Fruit fly (Drosophila melanogaster) ovary, adult (tissue): ENCODE results near the gene CG5612.

Source experiments
- CG17801 ChIP-seq: fragments of 200-800 bp; optimal IDR thresholded peaks from 2 replicates; lab custom pipeline; 2019; ENCODE audit warnings: missing biosample characterization, mild to moderate bottlenecking, missing genetic modification characterization, moderate library complexity; ENCODE audit not compliant: partially characterized antibody

Gene CG5612

DNA sequence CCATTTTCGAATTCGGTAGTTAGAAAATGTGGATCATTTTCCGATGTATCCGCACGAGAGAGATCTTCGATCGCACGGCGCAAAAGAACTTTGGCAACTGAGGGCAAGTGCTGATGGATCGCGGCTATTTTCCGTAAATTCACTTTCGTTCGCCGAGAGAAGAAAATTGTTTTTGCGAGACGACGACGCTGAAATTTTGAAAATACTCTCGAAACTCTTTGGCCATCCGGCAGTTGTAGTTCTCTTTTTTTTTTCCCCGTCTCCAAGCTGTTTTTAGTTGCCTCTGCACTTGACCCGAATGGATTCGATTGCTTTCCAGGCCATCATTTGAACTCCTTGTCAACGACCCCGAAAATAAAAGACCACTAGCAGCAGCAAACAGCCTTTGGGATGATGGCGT is at the start of gene CG5612:
Gene CG5612, minus strand, starts transcription at position 101 of the 400 bp plus-strand sequence.
- TF ChIP-seq CG17801, result no peak

DNA sequence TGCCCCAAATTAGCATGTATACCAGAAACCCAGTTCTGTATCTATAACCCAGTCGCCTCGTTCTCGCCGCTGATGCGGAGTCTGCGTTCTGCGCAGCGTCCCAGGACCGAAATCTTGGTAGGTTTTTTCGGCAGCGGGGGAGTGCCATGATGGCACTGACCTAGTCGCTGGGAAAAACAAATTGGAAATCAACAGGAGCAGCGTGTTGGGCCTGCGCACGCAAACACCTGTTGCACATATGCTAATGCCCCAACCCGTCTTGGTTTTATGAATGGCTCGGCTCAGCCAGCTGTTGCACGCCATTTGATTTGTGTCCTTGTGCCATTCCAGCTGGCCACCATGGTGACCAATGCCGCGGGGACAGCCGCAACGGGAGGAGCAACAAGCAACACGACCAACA is 37.0 kb upstream of the CG5612 start:
- TF ChIP-seq CG17801, result no peak

- no peak for TF ChIP-seq CG17801
Observed at dm6 chr3R:27661971-27662489, 36.2 kb upstream of the CG5612 start, which contains the start of gene unc80. Gene unc80, plus strand, starts transcription at chr3R:27662439.

DNA sequence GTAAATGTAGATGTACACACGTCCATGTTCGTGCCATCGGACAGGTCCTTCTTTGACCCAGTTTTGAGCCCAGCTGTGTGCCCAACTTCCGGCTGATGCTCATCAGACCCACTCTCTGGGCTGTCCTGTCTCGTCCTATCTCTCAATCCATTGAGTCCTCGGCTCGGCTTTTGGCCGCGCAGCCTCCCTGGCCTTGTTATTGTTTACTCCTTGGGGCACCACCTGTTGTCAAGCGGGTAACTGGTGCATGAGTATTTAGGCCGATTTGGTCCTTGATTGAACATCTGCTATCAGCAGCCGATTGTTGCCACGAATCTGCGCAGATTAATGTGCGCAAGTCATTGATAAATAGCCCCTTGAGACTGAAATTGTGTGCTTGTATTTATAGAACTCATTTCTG is 35.6 kb upstream of the CG5612 start:
- TF ChIP-seq CG17801, result no peak

DNA sequence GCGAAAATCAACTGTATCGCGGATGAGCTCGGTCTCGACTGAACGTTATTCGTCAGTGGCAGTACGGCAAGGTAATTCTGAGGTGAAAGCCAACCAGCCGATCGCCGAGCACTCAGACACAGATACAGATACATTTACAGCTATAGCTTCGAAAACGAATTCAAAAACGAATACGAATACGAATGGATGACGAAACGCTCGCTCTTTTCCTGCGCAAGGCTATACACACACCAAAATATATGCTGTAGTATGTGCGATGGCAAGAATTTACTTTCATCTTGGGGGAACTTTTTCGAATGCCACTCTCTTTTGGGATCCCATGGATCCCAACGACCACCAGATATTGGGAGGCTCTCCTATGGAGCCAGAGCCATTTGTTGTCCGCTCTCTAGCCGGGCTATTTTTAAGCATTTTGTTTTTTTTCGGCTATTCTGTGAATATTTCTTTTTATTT is 34.3 kb upstream of the CG5612 start, which contains the start of gene Mlc1:
Gene Mlc1, minus strand, starts transcription at position 51 of the 453 bp plus-strand sequence.
- TF ChIP-seq CG17801, result no peak

DNA sequence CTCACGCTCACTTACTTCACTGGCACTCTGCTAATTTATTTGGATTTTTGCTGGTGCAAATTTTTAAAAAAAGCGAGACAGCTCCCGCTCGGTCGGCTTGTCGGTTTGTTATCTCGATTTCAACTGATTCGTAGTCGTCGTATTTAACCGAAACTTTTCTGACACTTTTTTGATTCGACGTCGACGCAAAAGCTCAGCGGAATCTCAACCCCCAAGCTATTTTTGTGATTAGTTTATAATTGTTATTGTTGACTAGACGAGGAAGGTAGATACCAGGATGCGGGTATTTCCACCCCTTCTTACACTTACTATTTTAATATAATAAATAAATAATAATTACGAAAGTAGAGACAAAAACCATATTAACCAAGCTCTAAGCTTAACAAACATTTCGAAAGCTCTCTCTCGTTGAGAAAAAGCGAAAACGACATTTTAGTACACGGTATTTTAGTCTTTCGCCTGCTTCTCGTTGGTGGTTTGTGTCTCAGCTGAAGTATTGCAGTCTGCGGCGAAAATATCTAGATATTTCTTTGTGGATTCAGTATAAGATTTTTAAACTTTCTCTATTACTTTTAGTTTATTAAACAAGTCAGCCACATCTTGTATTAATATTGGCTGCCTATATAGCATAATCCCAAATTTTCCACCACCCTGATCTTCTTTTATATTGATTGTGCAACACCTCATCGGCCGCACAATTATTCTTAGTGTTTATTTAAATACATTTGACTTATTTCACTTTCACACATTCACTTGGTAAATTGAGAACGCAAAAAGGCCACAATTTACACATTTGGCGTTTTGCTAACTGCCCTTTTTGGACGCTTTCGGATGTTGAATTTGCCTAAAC is 31.1 kb upstream of the CG5612 start, which contains the start of gene tau:
Gene tau, minus strand, starts transcription at position 311 of the 850 bp plus-strand sequence.
- TF ChIP-seq CG17801, result no peak

- TF ChIP-seq CG17801, result no peak
Observed at dm6 chr3R:27655109-27655508, 29.3 kb upstream of the CG5612 start.

dm6 chr3R:27652156-27652810 is 26.5 kb upstream of the CG5612 start, which contains the start of gene RpS10a:
Gene RpS10a, plus strand, starts transcription at chr3R:27652760.
- TF ChIP-seq CG17801, result no peak

dm6 chr3R:27651710-27652109 is 25.9 kb upstream of the CG5612 start:
- TF ChIP-seq CG17801, result no peak

DNA sequence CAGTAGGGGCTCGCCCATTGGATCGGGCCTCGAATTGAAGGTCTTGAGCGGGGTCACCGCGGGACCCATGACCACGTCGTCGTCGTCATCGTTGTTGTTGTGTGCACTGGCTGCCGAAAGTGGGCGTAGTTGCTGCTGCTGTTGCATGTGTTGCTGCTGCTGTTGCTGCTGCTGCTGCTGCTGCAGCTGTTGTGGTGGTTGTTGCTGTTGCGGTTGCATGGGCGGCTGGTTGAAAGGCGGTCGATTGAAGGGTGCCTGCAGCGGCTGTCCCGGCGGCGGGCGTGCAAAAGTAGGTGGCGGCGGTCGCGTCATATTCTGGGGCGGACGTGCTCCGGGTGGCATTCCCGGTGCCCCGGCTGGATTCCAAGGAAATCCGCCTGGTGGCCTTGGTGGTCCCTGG is 22.0 kb upstream of the CG5612 start:
- TF ChIP-seq CG17801, result no peak

dm6 chr3R:27643080-27643479 is 17.3 kb upstream of the CG5612 start:
- no peak for TF ChIP-seq CG17801

DNA sequence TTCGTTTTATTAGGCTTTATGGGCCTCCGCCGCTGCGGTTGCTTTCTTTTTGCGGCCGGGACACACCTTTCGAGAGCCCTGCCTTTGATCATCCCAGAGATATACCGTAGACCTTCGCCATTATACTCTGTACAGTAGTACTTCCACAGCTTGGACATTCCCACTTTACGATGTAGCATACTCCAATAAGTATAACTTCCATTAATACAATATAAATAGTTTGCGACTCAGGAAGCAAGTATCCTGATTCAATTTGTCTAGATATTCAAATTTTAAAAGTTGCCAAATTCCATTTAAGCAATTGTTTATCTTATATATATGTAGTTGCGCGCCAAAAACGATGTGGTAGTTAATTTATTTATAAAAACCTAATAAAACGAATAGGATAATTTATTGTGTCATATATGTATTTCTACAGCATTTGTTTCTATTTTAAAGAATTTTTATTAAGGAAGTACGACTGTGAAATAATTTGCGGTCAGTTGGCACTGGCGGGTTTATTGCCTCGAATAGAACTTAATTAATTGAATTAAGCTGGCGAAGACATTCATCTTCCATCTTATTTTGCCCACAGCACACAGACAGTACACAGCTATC is 11.6 kb upstream of the CG5612 start:
- no peak for TF ChIP-seq CG17801

- TF ChIP-seq CG17801, result no peak
Observed at dm6 chr3R:27636720-27637119, 10.9 kb upstream of the CG5612 start.

dm6 chr3R:27636010-27636584 is 10.3 kb upstream of the CG5612 start, which contains the start of the genes CG5611 and Mtl:
Gene CG5611, minus strand, starts transcription at chr3R:27636060.
Gene Mtl, plus strand, starts transcription at chr3R:27636412.
- peak; percentile 100 for TF ChIP-seq CG17801

dm6 chr3R:27622993-27623392 is 2.8 kb downstream of the CG5612 start:
- no peak for TF ChIP-seq CG17801

DNA sequence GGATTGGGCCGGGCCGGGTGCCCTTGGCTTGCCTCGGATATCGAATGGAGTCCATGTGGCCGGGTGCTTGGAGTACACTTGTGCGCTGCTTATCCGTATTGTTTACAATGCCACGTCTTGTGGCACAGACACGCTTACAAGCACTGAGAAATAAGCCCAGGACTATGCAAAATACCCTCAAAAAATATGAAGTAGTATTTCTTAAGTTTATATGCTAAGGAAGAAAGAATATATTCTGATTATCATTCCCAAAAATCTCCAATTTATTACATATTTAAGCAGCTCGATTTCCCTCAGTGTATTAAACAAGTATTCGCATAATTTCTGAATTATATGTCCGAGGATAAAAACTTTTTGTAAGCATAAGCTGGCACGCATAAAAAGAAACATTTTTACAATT is 4.0 kb downstream of the CG5612 start:
- TF ChIP-seq CG17801, result no peak
